Fruit fly (Drosophila melanogaster) whole organism, embryonic: ENCODE data around the gene mRpS35.
A peak's percentile ranks its signal among the peaks of the same experiment; 100 is the strongest.

ENCODE experiments used
- Adf1 ChIP-seq: fragments of 200-800 bp; sonication (Bioruptor generic); IDR thresholded peaks from 2 replicates; pipeline ENCODE4 v1.3.6; 2022; ENCODE audit warnings: missing biosample characterization, missing genetic modification characterization
- Asciz ChIP-seq: fragments of 200-800 bp; sonication (Bioruptor generic); optimal IDR thresholded peaks from 2 replicates; lab custom pipeline; 2017; ENCODE audit warnings: missing biosample characterization, mild to moderate bottlenecking, missing genetic modification characterization, missing genetic modification reagents
- Blimp-1 ChIP-seq: fragments of 200-800 bp; sonication (Bioruptor generic); optimal IDR thresholded peaks from 3 replicates; lab custom pipeline; 2018; ENCODE audit warnings: missing biosample characterization, missing genetic modification characterization, mild to moderate bottlenecking, moderate library complexity, missing genetic modification reagents
- CG11504 ChIP-seq: fragments of 200-800 bp; sonication (Bioruptor generic); optimal IDR thresholded peaks from 3 replicates; lab custom pipeline; 2019; ENCODE audit warnings: missing biosample characterization, mild to moderate bottlenecking, missing genetic modification characterization, moderate library complexity
- CG12155 ChIP-seq: fragments of 200-800 bp; sonication (Bioruptor generic); optimal IDR thresholded peaks from 3 replicates; lab custom pipeline; 2016; ENCODE audit warnings: missing biosample characterization, missing genetic modification characterization
- CG14965 ChIP-seq: fragments of 200-800 bp; sonication (Bioruptor generic); optimal IDR thresholded peaks from 2 replicates; lab custom pipeline; 2016; ENCODE audit warnings: missing biosample characterization, missing genetic modification characterization, borderline replicate concordance
- CG16815 ChIP-seq: fragments of 200-800 bp; sonication (Bioruptor generic); optimal IDR thresholded peaks from 3 replicates; lab custom pipeline; 2017; ENCODE audit warnings: missing biosample characterization, mild to moderate bottlenecking, missing genetic modification characterization
- CG17359 ChIP-seq: fragments of 200-800 bp; sonication (Bioruptor generic); optimal IDR thresholded peaks from 3 replicates; lab custom pipeline; 2018; ENCODE audit warnings: missing biosample characterization, mild to moderate bottlenecking, missing genetic modification characterization, moderate library complexity
- CG2678 ChIP-seq: fragments of 200-800 bp; sonication (Bioruptor generic); optimal IDR thresholded peaks from 3 replicates; lab custom pipeline; 2019; ENCODE audit warnings: missing biosample characterization, mild to moderate bottlenecking, missing genetic modification characterization, moderate library complexity
- CG3726 ChIP-seq: fragments of 200-800 bp; sonication (Bioruptor generic); IDR thresholded peaks from 3 replicates; pipeline ENCODE4, ENCODE4 v1.3.6; 2022; ENCODE audit warnings: missing biosample characterization, missing genetic modification characterization
- CG4730 ChIP-seq: fragments of 200-800 bp; sonication (Bioruptor generic); IDR thresholded peaks from 2 replicates; pipeline ENCODE4 v1.3.6; 2022; ENCODE audit warnings: missing biosample characterization, missing genetic modification characterization
- CG4854 ChIP-seq: fragments of 200-800 bp; sonication (Bioruptor generic); optimal IDR thresholded peaks from 2 replicates; lab custom pipeline; 2016; ENCODE audit warnings: missing biosample characterization, missing genetic modification characterization, inconsistent platforms
- CG6175 ChIP-seq: fragments of 200-800 bp; sonication (Bioruptor generic); IDR thresholded peaks from 3 replicates; pipeline ENCODE4 v1.3.6; 2022; ENCODE audit warnings: missing biosample characterization, missing genetic modification characterization
- CG6683 ChIP-seq: fragments of 200-800 bp; sonication (Bioruptor generic); optimal IDR thresholded peaks from 2 replicates; lab custom pipeline; 2017; ENCODE audit warnings: missing biosample characterization, mild to moderate bottlenecking, missing genetic modification characterization, missing genetic modification reagents
- CG6689 ChIP-seq: fragments of 200-800 bp; sonication (Bioruptor generic); IDR thresholded peaks from 2 replicates; pipeline ENCODE4 v1.3.6; 2022; ENCODE audit warnings: missing biosample characterization, missing genetic modification characterization
- CG6765 ChIP-seq: fragments of 200-800 bp; sonication (Bioruptor generic); optimal IDR thresholded peaks from 3 replicates; lab custom pipeline; 2017; ENCODE audit warnings: missing biosample characterization, mild to moderate bottlenecking, missing genetic modification characterization
- CG7556 ChIP-seq: fragments of 200-800 bp; sonication (Bioruptor generic); optimal IDR thresholded peaks from 2 replicates; lab custom pipeline; 2017; ENCODE audit warnings: missing biosample characterization, mild to moderate bottlenecking, missing genetic modification characterization
- CG7987 ChIP-seq: fragments of 200-800 bp; sonication (Bioruptor generic); optimal IDR thresholded peaks from 2 replicates; lab custom pipeline; 2018; ENCODE audit warnings: missing biosample characterization, mild to moderate bottlenecking, missing genetic modification characterization, moderate library complexity
- Dfd ChIP-seq, 2 experiments: fragments of >200 bp; optimal IDR thresholded peaks; 2 replicates each; lab custom pipeline; 2017; ENCODE audit warnings: missing biosample characterization in 2 of 2, missing genetic modification characterization in 2 of 2
- Dref ChIP-seq: fragments of 200-800 bp; sonication (Bioruptor generic); IDR thresholded peaks from 2 replicates; pipeline ENCODE4 v1.3.6; 2022; ENCODE audit warnings: missing biosample characterization, missing genetic modification characterization
- Drgx ChIP-seq: fragments of 200-800 bp; sonication (Bioruptor generic); IDR thresholded peaks from 2 replicates; pipeline ENCODE4 v1.3.6; 2022; ENCODE audit warnings: missing biosample characterization, missing genetic modification characterization
- Ets97D ChIP-seq: fragments of 200-800 bp; sonication (Bioruptor generic); optimal IDR thresholded peaks from 3 replicates; lab custom pipeline; 2016; ENCODE audit warnings: missing biosample characterization, missing genetic modification characterization
- Gug ChIP-seq: fragments of 200-800 bp; sonication (Bioruptor generic); IDR thresholded peaks from 4 replicates; pipeline ENCODE4 v1.3.6; 2022; ENCODE audit warnings: missing biosample characterization, missing genetic modification characterization
- HLHmδ ChIP-seq: fragments of 200-800 bp; sonication (Bioruptor generic); optimal IDR thresholded peaks from 2 replicates; lab custom pipeline; 2018; ENCODE audit warnings: missing biosample characterization, mild to moderate bottlenecking, missing genetic modification characterization, moderate library complexity
- MTF-1 ChIP-seq: fragments of 200-800 bp; sonication (Bioruptor generic); optimal IDR thresholded peaks from 2 replicates; lab custom pipeline; 2018; ENCODE audit warnings: missing biosample characterization, mild to moderate bottlenecking, missing genetic modification characterization, borderline replicate concordance
- Pdp1 ChIP-seq, 2 experiments: fragments of 200-800 bp; sonication (Bioruptor generic); optimal IDR thresholded peaks; 3 replicates each; lab custom pipeline; 2016; ENCODE audit warnings: missing biosample characterization in 2 of 2, missing genetic modification characterization in 2 of 2, mild to moderate bottlenecking in 1 of 2, moderate library complexity in 1 of 2
- Rfx ChIP-seq: fragments of 200-800 bp; sonication (Bioruptor generic); IDR thresholded peaks from 2 replicates; pipeline ENCODE4 v1.3.6; 2022; ENCODE audit warnings: missing biosample characterization, missing genetic modification characterization
- ab ChIP-seq: fragments of 200-800 bp; sonication (Bioruptor generic); optimal IDR thresholded peaks from 2 replicates; lab custom pipeline; 2016; ENCODE audit warnings: missing biosample characterization, missing genetic modification characterization
- ap ChIP-seq: fragments of 200-800 bp; sonication (Bioruptor generic); IDR thresholded peaks from 2 replicates; pipeline ENCODE4 v1.3.6; 2022; ENCODE audit warnings: missing biosample characterization, missing genetic modification characterization
- caup ChIP-seq: fragments of 200-800 bp; sonication (Bioruptor generic); optimal IDR thresholded peaks from 3 replicates; lab custom pipeline; 2017; ENCODE audit warnings: missing biosample characterization, mild to moderate bottlenecking, missing genetic modification characterization, moderate library complexity; ENCODE audit not compliant: severe bottlenecking
- ci ChIP-seq: fragments of 200-800 bp; sonication (Bioruptor generic); IDR thresholded peaks from 3 replicates; pipeline ENCODE4 v1.3.6; 2022; ENCODE audit warnings: missing biosample characterization, missing genetic modification characterization
- da ChIP-seq: fragments of 200-800 bp; sonication (Bioruptor generic); optimal IDR thresholded peaks from 2 replicates; lab custom pipeline; 2016; ENCODE audit warnings: missing biosample characterization, missing genetic modification characterization
- disco-r ChIP-seq: fragments of 200-800 bp; sonication (Bioruptor generic); optimal IDR thresholded peaks from 2 replicates; lab custom pipeline; 2016; ENCODE audit warnings: missing biosample characterization, missing genetic modification characterization
- fd64A ChIP-seq: fragments of 200-800 bp; sonication (Bioruptor generic); optimal IDR thresholded peaks from 3 replicates; lab custom pipeline; 2018; ENCODE audit warnings: missing biosample characterization, mild to moderate bottlenecking, missing genetic modification characterization
- grau ChIP-seq: fragments of 200-800 bp; optimal IDR thresholded peaks from 3 replicates; lab custom pipeline; 2019; ENCODE audit warnings: missing biosample characterization, mild to moderate bottlenecking, missing genetic modification characterization, moderate library complexity
- gsb-n ChIP-seq: fragments of 200-800 bp; sonication (Bioruptor generic); optimal IDR thresholded peaks from 3 replicates; lab custom pipeline; 2018; ENCODE audit warnings: missing biosample characterization, mild to moderate bottlenecking, missing genetic modification characterization
- jing ChIP-seq: fragments of 200-800 bp; sonication (Bioruptor generic); optimal IDR thresholded peaks from 2 replicates; lab custom pipeline; 2018; ENCODE audit warnings: missing biosample characterization, mild to moderate bottlenecking, missing genetic modification characterization
- jumu ChIP-seq: fragments of 200-800 bp; sonication (Bioruptor generic); optimal IDR thresholded peaks from 3 replicates; lab custom pipeline; 2016; ENCODE audit warnings: missing biosample characterization, missing genetic modification characterization
- klu ChIP-seq: fragments of 200-800 bp; sonication (Bioruptor generic); IDR thresholded peaks from 2 replicates; pipeline ENCODE4 v1.3.6; 2022; ENCODE audit warnings: missing biosample characterization, missing genetic modification characterization
- lmd ChIP-seq: fragments of 200-800 bp; sonication (Bioruptor generic); IDR thresholded peaks from 2 replicates; pipeline ENCODE4 v1.3.6; 2022; ENCODE audit warnings: missing biosample characterization, missing genetic modification characterization
- pan ChIP-seq, 4 experiments: fragments of >200 bp in 3 of 4; fragments of 200-800 bp in 1 of 4; sonication (Bioruptor generic) in 1 of 4; optimal IDR thresholded peaks in 3 of 4; IDR thresholded peaks in 1 of 4; 2 replicates each; pipeline versions ENCODE4 v1.3.6 to Lab custom; 2017 to 2022; ENCODE audit warnings: missing biosample characterization in 2 of 4, missing genetic modification characterization in 2 of 4, mixed read lengths in 1 of 4
- phol ChIP-seq: fragments of 200-800 bp; sonication (Bioruptor generic); optimal IDR thresholded peaks from 3 replicates; lab custom pipeline; 2018; ENCODE audit warnings: missing biosample characterization, mild to moderate bottlenecking, missing genetic modification characterization, moderate library complexity
- sr ChIP-seq: fragments of 200-800 bp; sonication (Bioruptor generic); IDR thresholded peaks from 3 replicates; pipeline ENCODE4 v1.3.6; 2022; ENCODE audit warnings: missing biosample characterization, missing genetic modification characterization
- tll ChIP-seq, 2 experiments: fragments of 200-800 bp in 1 of 2; fragments of >200 bp in 1 of 2; sonication (Bioruptor generic) in 1 of 2; optimal IDR thresholded peaks; 2 replicates each; lab custom pipeline; 2017 to 2019; ENCODE audit warnings: missing biosample characterization in 2 of 2, missing genetic modification characterization in 2 of 2, mild to moderate bottlenecking in 1 of 2, moderate library complexity in 1 of 2
- trem ChIP-seq: fragments of 200-800 bp; optimal IDR thresholded peaks from 3 replicates; lab custom pipeline; 2019; ENCODE audit warnings: missing biosample characterization, mild to moderate bottlenecking, missing genetic modification characterization, moderate library complexity
- unpg ChIP-seq: fragments of 200-800 bp; sonication (Bioruptor generic); optimal IDR thresholded peaks from 3 replicates; lab custom pipeline; 2018; ENCODE audit warnings: missing biosample characterization, mild to moderate bottlenecking, missing genetic modification characterization, moderate library complexity
- vnd ChIP-seq: fragments of 200-800 bp; sonication (Bioruptor generic); IDR thresholded peaks from 3 replicates; pipeline ENCODE4 v1.3.6; 2022; ENCODE audit warnings: missing biosample characterization, missing genetic modification characterization; ENCODE audit not compliant: partially characterized antibody
- zfh1 ChIP-seq: fragments of 200-800 bp; sonication (Bioruptor generic); IDR thresholded peaks from 3 replicates; pipeline ENCODE4 v1.3.6; 2022; ENCODE audit warnings: missing biosample characterization, missing genetic modification characterization

The mRpS35 gene

DNA sequence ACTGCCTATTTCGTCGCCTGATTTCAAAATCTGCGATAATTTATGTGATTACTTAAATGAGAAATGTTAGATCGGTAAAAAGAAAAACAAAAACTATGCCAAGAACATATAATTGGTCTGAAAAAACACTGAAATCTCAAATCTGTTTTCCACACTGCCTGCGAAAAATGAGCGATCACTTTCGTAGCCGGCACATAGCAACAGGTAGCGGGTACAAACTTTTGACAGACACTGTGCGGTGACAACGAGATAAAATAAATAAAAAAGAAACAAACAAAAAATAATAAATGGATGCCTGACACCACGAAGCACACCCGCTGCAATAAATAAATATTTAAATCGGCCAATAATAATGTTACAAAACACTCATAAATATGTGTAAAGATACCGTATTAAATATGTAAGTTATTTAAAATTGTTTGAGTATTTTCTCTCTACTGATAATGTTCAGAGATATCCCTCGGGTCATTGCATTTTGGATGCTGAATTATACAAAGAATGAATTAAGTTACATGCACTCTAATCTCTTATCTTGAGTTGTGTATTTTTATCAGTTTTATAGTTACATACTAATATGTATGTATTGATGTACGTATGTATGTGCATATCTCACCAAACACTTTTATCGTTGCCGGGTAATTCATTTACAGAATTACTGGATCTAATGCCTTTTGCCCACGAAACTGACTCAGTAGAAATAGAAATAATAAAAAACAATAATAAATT lies 15.5 kb upstream of the mRpS35 start:
- no peak for TF ChIP-seq Dfd (GFP tag; optimal IDR thresholded peaks at IDR 0.05; lab: Kevin White, UChicago)
- no peak for TF ChIP-seq Adf1 (GFP tag; lab: Robert Waterston, UW)
- TF ChIP-seq CG12155, result peak; percentile 5
- TF ChIP-seq jumu (GFP tag; lab: Kevin White, UChicago), result no peak
- TF ChIP-seq CG11504 (tag; lab: Kevin White, UChicago), result peak; percentile 30
- TF ChIP-seq ap (GFP tag; lab: Robert Waterston, UW), result no peak
- TF ChIP-seq vnd (GFP tag; lab: Robert Waterston, UW), result no peak
- no peak for TF ChIP-seq CG7987 (GFP tag; lab: Kevin White, UChicago)
- no peak for TF ChIP-seq CG7556 (GFP tag; lab: Kevin White, UChicago)
- peak; percentile 62; the same call in 2 of the 4 replicates for TF ChIP-seq Gug (GFP tag; lab: Robert Waterston, UW)
- no peak for TF ChIP-seq ab (GFP tag; lab: Kevin White, UChicago)
- peak; percentile 8 to 16 for TF ChIP-seq Pdp1 (GFP tag; optimal IDR thresholded peaks at IDR 0.05; lab: Kevin White, UChicago)
- no peak for TF ChIP-seq CG6175 (GFP tag; lab: Robert Waterston, UW)
- no peak for TF ChIP-seq CG6683 (GFP tag; lab: Kevin White, UChicago)
- no peak for TF ChIP-seq MTF-1
- TF ChIP-seq lmd, result peak; percentile 31; the same call in 1 of the 2 replicates
- TF ChIP-seq CG4854, result no peak
- peak; percentile 13 for TF ChIP-seq CG17359
- no peak for TF ChIP-seq CG6765
- TF ChIP-seq Drgx (GFP tag; lab: Robert Waterston, UW), result 0 out of 2 replicates have a peak, but pooled peaks have one; percentile 22
- no peak for TF ChIP-seq Dref
- TF ChIP-seq HLHmδ (GFP tag; lab: Kevin White, UChicago), result no peak
- TF ChIP-seq sr (GFP tag; lab: Robert Waterston, UW), result 0 out of 3 replicates have a peak, but pooled peaks have one; percentile 5
- peak; percentile 43; the same call in 1 of the 2 replicates for TF ChIP-seq Rfx
- TF ChIP-seq grau (tag; lab: Kevin White, UChicago), result no peak
- TF ChIP-seq pan (optimal IDR thresholded peaks at IDR 0.05; lab: Kevin White, UChicago), result no peak
- peak in 1 of 2 experiments; percentile 30 for TF ChIP-seq pan (GFP tag; optimal IDR thresholded peaks at IDR 0.05 in 1 of 2, IDR thresholded peaks at IDR 0.05 in 1 of 2)
- no peak for TF ChIP-seq tll (GFP tag; optimal IDR thresholded peaks at IDR 0.05; lab: Kevin White, UChicago)
- no peak for TF ChIP-seq da (GFP tag; lab: Kevin White, UChicago)
- TF ChIP-seq unpg (GFP tag; lab: Kevin White, UChicago), result peak; percentile 12
- no peak for TF ChIP-seq zfh1 (GFP tag; lab: Robert Waterston, UW)
- TF ChIP-seq CG3726 (GFP tag; lab: Robert Waterston, UW), result no peak
- peak; percentile 16 for TF ChIP-seq Blimp-1 (GFP tag; lab: Kevin White, UChicago)
- TF ChIP-seq CG2678 (tag; lab: Kevin White, UChicago), result peak; percentile 4
- TF ChIP-seq trem (tag; lab: Kevin White, UChicago), result no peak
- TF ChIP-seq phol (tag; lab: Kevin White, UChicago), result no peak
- no peak for TF ChIP-seq CG6689 (GFP tag; lab: Robert Waterston, UW)
- no peak for TF ChIP-seq Ets97D (GFP tag; lab: Kevin White, UChicago)
- TF ChIP-seq CG4730 (GFP tag; lab: Robert Waterston, UW), result no peak
- no peak for TF ChIP-seq fd64A
- no peak for TF ChIP-seq jing (GFP tag; lab: Kevin White, UChicago)
- TF ChIP-seq disco-r (GFP tag; lab: Kevin White, UChicago), result no peak
- TF ChIP-seq Asciz, result no peak
- TF ChIP-seq CG14965 (GFP tag; lab: Kevin White, UChicago), result no peak
- no peak for TF ChIP-seq gsb-n (tag; lab: Kevin White, UChicago)
- TF ChIP-seq CG16815 (GFP tag; lab: Kevin White, UChicago), result no peak
- TF ChIP-seq klu (GFP tag; lab: Robert Waterston, UW), result no peak
- TF ChIP-seq caup, result no peak
- peak; percentile 23; the same call in 1 of the 3 replicates for TF ChIP-seq ci (GFP tag; lab: Robert Waterston, UW)
